Worm (Caenorhabditis elegans) whole organism, young adult: ENCODE results near the gene F28F9.2.
A peak's percentile ranks its signal among the peaks of the same experiment; 100 is the strongest.

Source experiments
- B0035.1 ChIP-seq: sonication (generic microtip); optimal IDR thresholded peaks from 2 replicates; lab custom pipeline; 2016; ENCODE audit warnings: missing genetic modification characterization, mild to moderate bottlenecking, missing compliant biosample characterization, missing genotype, missing genetic modification reagents
- C06A6.2 ChIP-seq: fragments of 200-800 bp; sonication (Bioruptor generic); conservative IDR thresholded peaks from 2 replicates; pipeline ENCODE4 v1.3.6; 2022; ENCODE audit warnings: missing genetic modification characterization, missing compliant biosample characterization
- D2030.7 ChIP-seq: fragments of 200-800 bp; sonication (Bioruptor generic); IDR thresholded peaks from 2 replicates; pipeline ENCODE4 v1.3.6; 2022; ENCODE audit warnings: missing genetic modification reagents, missing genetic modification characterization, missing compliant biosample characterization
- F52B5.7 ChIP-seq: sonication (generic microtip); optimal IDR thresholded peaks from 2 replicates; lab custom pipeline; 2016; ENCODE audit warnings: mild to moderate bottlenecking, missing genetic modification characterization, missing compliant biosample characterization
- F55B11.4 ChIP-seq: sonication (generic microtip); optimal IDR thresholded peaks from 2 replicates; lab custom pipeline; 2016; ENCODE audit warnings: missing compliant biosample characterization, missing genetic modification characterization, borderline replicate concordance; ENCODE audit not compliant: insufficient read depth
- ZK185.1 ChIP-seq: sonication (generic microtip); optimal IDR thresholded peaks from 2 replicates; lab custom pipeline; 2016; ENCODE audit warnings: mild to moderate bottlenecking, missing genetic modification characterization, missing compliant biosample characterization; ENCODE audit not compliant: poor library complexity, severe bottlenecking
- akir-1 ChIP-seq: fragments of 200-800 bp; sonication (Bioruptor generic); optimal IDR thresholded peaks from 2 replicates; lab custom pipeline; 2018; ENCODE audit warnings: mild to moderate bottlenecking, missing genetic modification characterization, moderate library complexity, missing compliant biosample characterization
- athp-1 ChIP-seq: sonication (generic microtip); optimal IDR thresholded peaks from 2 replicates; lab custom pipeline; 2017; ENCODE audit warnings: mild to moderate bottlenecking, missing genetic modification characterization, missing compliant biosample characterization
- bed-1 ChIP-seq: fragments of 200-800 bp; sonication (Bioruptor generic); IDR thresholded peaks from 2 replicates; pipeline ENCODE4 v1.3.6; 2022; ENCODE audit warnings: missing genetic modification reagents, missing genetic modification characterization, missing compliant biosample characterization
- bed-2 ChIP-seq: fragments of 200-800 bp; sonication (Bioruptor generic); IDR thresholded peaks from 2 replicates; pipeline ENCODE4 v1.3.6; 2022; ENCODE audit warnings: missing genetic modification reagents, missing genetic modification characterization, missing compliant biosample characterization
- cebp-2 ChIP-seq: fragments of 200-800 bp; sonication (Bioruptor generic); IDR thresholded peaks from 2 replicates; pipeline ENCODE4 v1.3.6; 2022; ENCODE audit warnings: missing genetic modification characterization, missing compliant biosample characterization
- ceh-100 ChIP-seq: fragments of 200-800 bp; sonication (Bioruptor generic); IDR thresholded peaks from 2 replicates; pipeline ENCODE4 v1.3.6; 2022; ENCODE audit warnings: missing genetic modification reagents, missing genetic modification characterization, missing compliant biosample characterization
- ceh-27 ChIP-seq: fragments of 200-800 bp; sonication (Bioruptor generic); optimal IDR thresholded peaks from 2 replicates; lab custom pipeline; 2018; ENCODE audit warnings: mild to moderate bottlenecking, missing genetic modification characterization, moderate library complexity, missing compliant biosample characterization
- ceh-91 ChIP-seq: fragments of 200-800 bp; sonication (Bioruptor generic); IDR thresholded peaks from 2 replicates; pipeline ENCODE4 v1.3.6; 2022; ENCODE audit warnings: missing genetic modification reagents, missing genetic modification characterization, missing compliant biosample characterization
- chd-7 ChIP-seq: sonication (generic microtip); optimal IDR thresholded peaks from 2 replicates; lab custom pipeline; 2016; ENCODE audit warnings: mild to moderate bottlenecking, missing genetic modification characterization, moderate library complexity, missing compliant biosample characterization
- egl-18 ChIP-seq: fragments of 200-800 bp; sonication (Bioruptor generic); IDR thresholded peaks from 2 replicates; pipeline ENCODE4 v1.3.6; 2022; ENCODE audit warnings: missing genetic modification reagents, missing genetic modification characterization, missing compliant biosample characterization
- egrh-3 ChIP-seq: fragments of 200-800 bp; sonication (Bioruptor generic); IDR thresholded peaks from 2 replicates; pipeline ENCODE4 v1.3.6; 2022; ENCODE audit warnings: missing genetic modification reagents, missing genetic modification characterization, missing compliant biosample characterization
- ets-4 ChIP-seq: fragments of 200-800 bp; sonication (Bioruptor generic); optimal IDR thresholded peaks from 2 replicates; lab custom pipeline; 2018; ENCODE audit warnings: mild to moderate bottlenecking, missing genetic modification characterization, missing compliant biosample characterization
- hlh-12 ChIP-seq: sonication (generic microtip); optimal IDR thresholded peaks from 2 replicates; lab custom pipeline; 2016; ENCODE audit warnings: missing genetic modification characterization, missing compliant biosample characterization
- hrde-1 ChIP-seq: sonication (generic microtip); optimal IDR thresholded peaks from 2 replicates; lab custom pipeline; 2016; ENCODE audit warnings: missing genetic modification characterization, mild to moderate bottlenecking, missing compliant biosample characterization, moderate library complexity, missing genotype, missing genetic modification reagents, borderline replicate concordance
- lin-26 ChIP-seq: fragments of 200-800 bp; sonication (Bioruptor generic); IDR thresholded peaks from 2 replicates; pipeline ENCODE4 v1.3.6; 2022; ENCODE audit warnings: missing genetic modification reagents, missing genetic modification characterization, missing compliant biosample characterization
- lin-35 ChIP-seq, 3 experiments: fragments of 150-350 bp in 2 of 3; sonication (generic microtip) in 1 of 3; optimal IDR thresholded peaks; 2 replicates each; lab custom pipeline; 2014 to 2018; ENCODE audit warnings: missing biosample characterization in 3 of 3, missing genetic modification characterization in 3 of 3, missing genetic modification reagents in 3 of 3
- lin-54 ChIP-seq: fragments of 200-800 bp; sonication (Bioruptor generic); optimal IDR thresholded peaks from 2 replicates; lab custom pipeline; 2018; ENCODE audit warnings: mild to moderate bottlenecking, missing genetic modification characterization, missing compliant biosample characterization
- madf-3 ChIP-seq: fragments of 200-800 bp; sonication (Bioruptor generic); IDR thresholded peaks from 2 replicates; pipeline ENCODE4 v1.3.6; 2022; ENCODE audit warnings: missing genetic modification reagents, missing genetic modification characterization, missing compliant biosample characterization
- madf-6 ChIP-seq: fragments of 200-800 bp; sonication (Bioruptor generic); IDR thresholded peaks from 2 replicates; pipeline ENCODE4 v1.3.6; 2022; ENCODE audit warnings: missing genetic modification reagents, missing genetic modification characterization, missing compliant biosample characterization
- mcd-1 ChIP-seq: fragments of 200-800 bp; sonication (Bioruptor generic); IDR thresholded peaks from 2 replicates; pipeline ENCODE4 v1.3.6; 2022; ENCODE audit warnings: missing genetic modification reagents, missing genetic modification characterization, missing compliant biosample characterization
- nhr-120 ChIP-seq: fragments of 200-800 bp; sonication (Bioruptor generic); IDR thresholded peaks from 2 replicates; pipeline ENCODE4 v1.3.6; 2022; ENCODE audit warnings: missing genetic modification characterization, missing compliant biosample characterization
- nhr-27 ChIP-seq: fragments of 200-800 bp; sonication (Bioruptor generic); optimal IDR thresholded peaks from 2 replicates; lab custom pipeline; 2018; ENCODE audit warnings: mild to moderate bottlenecking, missing genetic modification characterization, moderate library complexity, missing compliant biosample characterization
- nhr-90 ChIP-seq: sonication (generic microtip); optimal IDR thresholded peaks from 2 replicates; lab custom pipeline; 2016; ENCODE audit warnings: missing genotype, mild to moderate bottlenecking, missing genetic modification characterization, missing compliant biosample characterization
- sea-2 ChIP-seq: fragments of 200-800 bp; sonication (Bioruptor generic); IDR thresholded peaks from 2 replicates; pipeline ENCODE4 v1.3.6; 2022; ENCODE audit warnings: missing genetic modification characterization, missing compliant biosample characterization
- snpc-1.3 ChIP-seq: sonication (generic microtip); optimal IDR thresholded peaks from 2 replicates; lab custom pipeline; 2017; ENCODE audit warnings: missing genetic modification characterization, mild to moderate bottlenecking, missing compliant biosample characterization, antibody characterized with exemption, moderate library complexity, missing genotype, missing genetic modification reagents; ENCODE audit not compliant: insufficient read depth
- snpc-4 ChIP-seq, 5 experiments: fragments of 150-350 bp in 1 of 5; sonication (generic microtip) in 4 of 5; optimal IDR thresholded peaks; 2 replicates each; lab custom pipeline; 2014 to 2018; ENCODE audit warnings: missing genetic modification characterization in 5 of 5, missing biosample characterization in 3 of 5, antibody characterized with exemption in 2 of 5, mild to moderate bottlenecking in 2 of 5, missing compliant biosample characterization in 2 of 5, missing genotype in 2 of 5, moderate library complexity in 2 of 5, missing genetic modification reagents in 1 of 5
- sptf-2 ChIP-seq: fragments of 200-800 bp; sonication (Bioruptor generic); optimal IDR thresholded peaks from 2 replicates; lab custom pipeline; 2018; ENCODE audit warnings: mild to moderate bottlenecking, missing genetic modification characterization, missing compliant biosample characterization
- tlf-1 ChIP-seq: fragments of 200-800 bp; sonication (Bioruptor generic); optimal IDR thresholded peaks from 2 replicates; lab custom pipeline; 2018; ENCODE audit warnings: mild to moderate bottlenecking, missing genetic modification characterization, missing compliant biosample characterization
- unc-130 ChIP-seq: sonication (generic microtip); optimal IDR thresholded peaks from 2 replicates; lab custom pipeline; 2016; ENCODE audit warnings: missing genetic modification reagents, missing genetic modification characterization, missing compliant biosample characterization
- ztf-25 ChIP-seq: fragments of 200-800 bp; sonication (Bioruptor generic); IDR thresholded peaks from 2 replicates; pipeline ENCODE4 v1.3.6; 2022; ENCODE audit warnings: missing genetic modification reagents, missing genetic modification characterization, missing compliant biosample characterization
- ztf-28 ChIP-seq: fragments of 200-800 bp; sonication (Bioruptor generic); IDR thresholded peaks from 2 replicates; pipeline ENCODE4 v1.3.6; 2022; ENCODE audit warnings: missing genetic modification reagents, missing genetic modification characterization, missing compliant biosample characterization
- ztf-6 ChIP-seq: fragments of 200-800 bp; sonication (Bioruptor generic); IDR thresholded peaks from 2 replicates; pipeline ENCODE4 v1.3.6; 2022; ENCODE audit warnings: missing genetic modification reagents, missing genetic modification characterization, missing compliant biosample characterization

The F28F9.2 gene

DNA sequence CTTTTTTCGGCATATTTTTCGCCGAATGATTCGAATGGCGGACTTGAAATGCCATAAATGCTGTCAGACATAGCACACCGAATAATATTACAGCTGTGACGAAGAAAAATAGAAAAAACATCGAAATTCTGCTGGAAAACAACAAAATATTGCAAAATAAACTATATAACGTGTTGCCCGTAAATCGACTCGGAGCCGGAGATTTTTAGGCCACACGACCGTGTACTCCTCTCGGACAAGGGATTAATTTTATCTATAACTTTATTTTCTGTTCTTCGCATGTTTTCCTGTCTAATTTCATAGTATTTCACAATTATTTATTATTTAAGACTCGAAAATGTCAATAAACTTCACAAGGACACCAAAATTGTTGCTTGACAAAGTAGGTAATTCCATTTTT, 36.3 kb upstream of the F28F9.2 start, which contains the start of the genes algn-14 and M02B7.2 (continued):
- no peak for TF ChIP-seq madf-3
- TF ChIP-seq ceh-100 (GFP tag; lab: Robert Waterston, UW): 0 out of 2 replicates have a peak, but pooled peaks have one; percentile 44
- TF ChIP-seq bed-1 (GFP tag; lab: Robert Waterston, UW): no peak
- TF ChIP-seq C06A6.2 (GFP tag; lab: Robert Waterston, UW): no peak
- TF ChIP-seq athp-1: no peak
- TF ChIP-seq F52B5.7 (tag; lab: Kevin White, UChicago): no peak
- TF ChIP-seq B0035.1 (tag; lab: Kevin White, UChicago): no peak
- peak; percentile 37 for TF ChIP-seq ceh-27 (GFP tag; lab: Kevin White, UChicago)
- TF ChIP-seq lin-54 (GFP tag; lab: Kevin White, UChicago): no peak
- no peak for TF ChIP-seq chd-7 (tag; lab: Kevin White, UChicago)
- no peak for TF ChIP-seq sea-2
- no peak for TF ChIP-seq nhr-90 (tag; lab: Kevin White, UChicago)
- peak; percentile 23; the same call in 1 of the 2 replicates for TF ChIP-seq D2030.7 (GFP tag; lab: Robert Waterston, UW)
- no peak for TF ChIP-seq ZK185.1 (tag; lab: Kevin White, UChicago)
- no peak for TF ChIP-seq bed-2 (GFP tag; lab: Robert Waterston, UW)
- TF ChIP-seq nhr-120 (GFP tag; lab: Robert Waterston, UW): no peak
- no peak for TF ChIP-seq F55B11.4
- no peak for TF ChIP-seq hlh-12 (tag; lab: Kevin White, UChicago)
- TF ChIP-seq snpc-1.3 (tag; lab: Kevin White, UChicago): no peak
- TF ChIP-seq snpc-4 (GFP tag; optimal IDR thresholded peaks at IDR 0.05; lab: Kevin White, UChicago): no peak
- TF ChIP-seq snpc-4 (tag; optimal IDR thresholded peaks at IDR 0.05; lab: Kevin White, UChicago): peak in 1 of 4 experiments; percentile 5
- TF ChIP-seq madf-6 (GFP tag; lab: Robert Waterston, UW): peak; percentile 63; the same call in 1 of the 2 replicates
- no peak for TF ChIP-seq lin-35 (GFP tag; optimal IDR thresholded peaks at IDR 0.05; lab: Kevin White, UChicago)
- TF ChIP-seq mcd-1 (GFP tag; lab: Robert Waterston, UW): peak; percentile 50; the same call in 1 of the 2 replicates
- no peak for TF ChIP-seq sptf-2 (GFP tag; lab: Kevin White, UChicago)
- peak; percentile 71 for TF ChIP-seq unc-130
- TF ChIP-seq tlf-1 (GFP tag; lab: Kevin White, UChicago): no peak
- TF ChIP-seq nhr-27: no peak
- 0 out of 2 replicates have a peak, but pooled peaks have one; percentile 40 for TF ChIP-seq ztf-25 (GFP tag; lab: Robert Waterston, UW)
- TF ChIP-seq, all 124 proteins: peak for 22

DNA sequence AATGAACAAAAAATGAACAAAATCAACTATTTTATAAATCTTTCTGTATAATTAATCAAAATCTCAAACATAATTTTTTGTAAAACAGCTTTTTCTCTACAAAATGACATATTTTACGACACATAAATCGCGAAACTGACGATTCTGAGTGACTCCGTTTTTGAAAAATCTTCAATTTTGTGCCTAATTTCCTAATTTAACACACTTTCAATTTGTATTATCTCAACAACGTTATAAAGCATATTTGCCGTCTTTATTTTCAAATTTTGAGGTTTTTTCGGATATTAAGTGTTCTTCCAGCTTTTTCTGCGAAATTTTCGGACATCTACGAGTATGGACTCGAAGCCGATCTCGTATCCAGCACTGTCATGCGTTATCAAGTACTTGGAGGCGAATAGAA, 34.3 kb upstream of the F28F9.2 start, which contains the start of gene fbxc-47:
Gene fbxc-47, plus strand, starts transcription at position 301 of the 400 bp plus-strand sequence.
- TF ChIP-seq B0035.1 (tag; lab: Kevin White, UChicago) (no peak), madf-3 (no peak), ztf-6 (GFP tag; lab: Robert Waterston, UW) (no peak), egl-18 (GFP tag; lab: Robert Waterston, UW) (no peak), lin-35 (GFP tag; optimal IDR thresholded peaks at IDR 0.05; lab: Kevin White, UChicago) (no peak), ceh-91 (GFP tag; lab: Robert Waterston, UW) (no peak), akir-1 (GFP tag; lab: Kevin White, UChicago) (no peak), cebp-2 (GFP tag; lab: Robert Waterston, UW) (no peak), ztf-28 (GFP tag; lab: Robert Waterston, UW) (no peak), D2030.7 (GFP tag; lab: Robert Waterston, UW) (no peak), hrde-1 (tag; lab: Kevin White, UChicago) (no peak), egrh-3 (GFP tag; lab: Robert Waterston, UW) (no peak), nhr-90 (tag; lab: Kevin White, UChicago) (no peak), lin-26 (GFP tag; lab: Robert Waterston, UW) (no peak), ets-4 (GFP tag; lab: Kevin White, UChicago) (no peak)
- TF ChIP-seq, all 124 proteins: peak for 0
